Fruit fly (Drosophila melanogaster) whole organism, pupa: ENCODE results near the gene Bdbt.

Source experiments
- CG10348 ChIP-seq: fragments of 200-800 bp; sonication (Bioruptor generic); IDR thresholded peaks from 2 replicates; pipeline ENCODE4 v1.3.6; 2022; ENCODE audit warnings: missing biosample characterization, missing genetic modification characterization
- CG12605 ChIP-seq: fragments of 200-800 bp; sonication (Bioruptor generic); IDR thresholded peaks from 2 replicates; pipeline ENCODE4 v1.3.6; 2022; ENCODE audit warnings: missing biosample characterization, missing genetic modification characterization
- CG13204 ChIP-seq: fragments of 200-800 bp; sonication (Bioruptor generic); optimal IDR thresholded peaks from 2 replicates; lab custom pipeline; 2018; ENCODE audit warnings: missing biosample characterization, mild to moderate bottlenecking, missing genetic modification characterization, moderate library complexity
- CG14655 ChIP-seq: fragments of 200-800 bp; sonication (Bioruptor generic); optimal IDR thresholded peaks from 3 replicates; lab custom pipeline; 2017; ENCODE audit warnings: mild to moderate bottlenecking, missing biosample characterization, missing genetic modification reagents, missing genetic modification characterization
- CG15710 ChIP-seq: fragments of 200-800 bp; sonication (Bioruptor generic); optimal IDR thresholded peaks from 2 replicates; lab custom pipeline; 2018; ENCODE audit warnings: missing biosample characterization, mild to moderate bottlenecking, missing genetic modification characterization, moderate library complexity
- CG17806 ChIP-seq: fragments of 200-800 bp; sonication (Bioruptor generic); optimal IDR thresholded peaks from 2 replicates; lab custom pipeline; 2018; ENCODE audit warnings: missing biosample characterization, mild to moderate bottlenecking, missing genetic modification characterization, moderate library complexity
- CG32121 ChIP-seq: fragments of 200-800 bp; sonication (Bioruptor generic); IDR thresholded peaks from 2 replicates; pipeline ENCODE4 v1.3.6; 2022; ENCODE audit warnings: missing biosample characterization, missing genetic modification characterization
- CG34367 ChIP-seq: fragments of 200-800 bp; sonication (Bioruptor generic); optimal IDR thresholded peaks from 2 replicates; lab custom pipeline; 2018; ENCODE audit warnings: missing biosample characterization, mild to moderate bottlenecking, missing genetic modification characterization
- CG4496 ChIP-seq: fragments of 200-800 bp; sonication (Bioruptor generic); IDR thresholded peaks from 3 replicates; pipeline ENCODE4 v1.3.6; 2022; ENCODE audit warnings: missing biosample characterization, missing genetic modification characterization
- CG8159 ChIP-seq: fragments of 200-800 bp; sonication (Bioruptor generic); optimal IDR thresholded peaks from 3 replicates; lab custom pipeline; 2018; ENCODE audit warnings: missing biosample characterization, mild to moderate bottlenecking, missing genetic modification characterization, moderate library complexity
- CG8301 ChIP-seq: fragments of 200-800 bp; sonication (Bioruptor generic); optimal IDR thresholded peaks from 2 replicates; lab custom pipeline; 2018; ENCODE audit warnings: missing biosample characterization, mild to moderate bottlenecking, missing genetic modification characterization
- CG9948 ChIP-seq: fragments of 200-800 bp; sonication (Bioruptor generic); optimal IDR thresholded peaks from 2 replicates; lab custom pipeline; 2018; ENCODE audit warnings: missing biosample characterization, mild to moderate bottlenecking, missing genetic modification characterization, moderate library complexity
- D1 ChIP-seq: fragments of 200-800 bp; sonication (Bioruptor generic); optimal IDR thresholded peaks from 2 replicates; lab custom pipeline; 2018; ENCODE audit warnings: missing biosample characterization, mild to moderate bottlenecking, missing genetic modification characterization, moderate library complexity
- EcR ChIP-seq: fragments of 200-800 bp; sonication (Bioruptor generic); optimal IDR thresholded peaks from 3 replicates; lab custom pipeline; 2019; ENCODE audit warnings: missing biosample characterization, missing genetic modification characterization, mild to moderate bottlenecking, moderate library complexity, missing genetic modification reagents
- Ets98B ChIP-seq: fragments of 200-800 bp; sonication (Bioruptor generic); IDR thresholded peaks from 2 replicates; pipeline ENCODE4 v1.3.6; 2022; ENCODE audit warnings: missing biosample characterization, missing genetic modification characterization
- Pif1A ChIP-seq: fragments of 200-800 bp; sonication (Bioruptor generic); optimal IDR thresholded peaks from 3 replicates; lab custom pipeline; 2016; ENCODE audit warnings: missing biosample characterization, missing genetic modification characterization
- Pif1B ChIP-seq: fragments of 200-800 bp; sonication (Bioruptor generic); optimal IDR thresholded peaks from 3 replicates; lab custom pipeline; 2016; ENCODE audit warnings: missing biosample characterization, missing genetic modification characterization
- Snoo ChIP-seq: fragments of 200-800 bp; sonication (Bioruptor generic); optimal IDR thresholded peaks from 3 replicates; lab custom pipeline; 2017; ENCODE audit warnings: missing biosample characterization, mild to moderate bottlenecking, missing genetic modification characterization, inconsistent platforms
- fd96Ca ChIP-seq: fragments of 200-800 bp; sonication (Bioruptor generic); IDR thresholded peaks from 3 replicates; pipeline ENCODE4 v1.3.6; 2022; ENCODE audit warnings: missing biosample characterization, missing genetic modification characterization
- gl ChIP-seq: fragments of 200-800 bp; sonication (Bioruptor generic); optimal IDR thresholded peaks from 2 replicates; lab custom pipeline; 2018; ENCODE audit warnings: missing biosample characterization, mild to moderate bottlenecking, missing genetic modification characterization
- rn ChIP-seq: fragments of 200-800 bp; sonication (Bioruptor generic); IDR thresholded peaks from 2 replicates; pipeline ENCODE4 v1.3.6; 2022; ENCODE audit warnings: missing biosample characterization, missing genetic modification characterization

The Bdbt gene

DNA sequence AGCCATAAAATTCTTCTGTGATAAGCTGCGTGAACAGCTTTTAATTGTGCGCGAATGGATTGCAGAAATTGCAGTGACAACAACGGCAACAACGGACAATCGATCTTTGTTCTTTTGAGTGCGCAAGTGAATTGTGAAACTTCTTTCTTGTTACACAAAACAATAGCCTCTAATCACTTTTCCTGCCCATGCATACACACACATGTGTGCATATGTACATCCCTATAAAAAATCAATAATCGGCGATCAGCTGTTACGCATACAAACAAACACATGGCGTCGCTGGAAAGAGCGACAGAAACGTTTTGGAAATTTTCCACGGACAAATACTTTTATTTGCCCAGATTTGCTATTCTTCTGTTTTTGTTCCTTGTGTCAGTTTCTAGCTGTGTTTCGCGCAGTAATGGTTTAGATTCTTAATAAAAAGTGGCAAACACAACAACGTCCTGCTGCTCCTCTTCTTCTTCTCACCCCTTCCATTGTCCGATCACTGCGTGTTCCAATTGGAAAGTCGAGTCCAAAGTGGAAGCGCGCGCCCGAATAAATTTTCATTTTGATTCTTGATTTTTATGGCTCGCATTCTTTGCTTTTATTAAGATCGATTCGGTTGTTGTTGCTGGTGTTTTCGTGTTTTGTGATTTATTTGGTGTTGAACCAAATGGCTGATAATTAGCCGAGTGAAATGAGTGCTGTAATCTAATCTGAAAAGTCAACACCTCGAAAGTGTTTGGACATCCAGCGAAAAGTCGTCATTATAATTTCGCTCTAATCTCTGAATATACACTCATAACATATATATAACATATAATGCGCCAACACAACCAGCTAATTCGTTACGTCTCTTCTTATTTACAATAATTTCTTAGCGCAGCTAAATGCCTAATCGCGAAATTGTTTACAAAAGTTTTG lies 38.2 kb upstream of the Bdbt start:
- no peak for TF ChIP-seq CG14655
- no peak for TF ChIP-seq Snoo
- no peak for TF ChIP-seq CG8159 (tag; lab: Kevin White, UChicago)
- TF ChIP-seq EcR (GFP tag; lab: Kevin White, UChicago), result no peak
- no peak for TF ChIP-seq Pif1B (GFP tag; lab: Kevin White, UChicago)
- no peak for TF ChIP-seq CG4496 (GFP tag; lab: Robert Waterston, UW)
- TF ChIP-seq CG9948 (tag; lab: Kevin White, UChicago), result no peak
- TF ChIP-seq D1 (tag; lab: Kevin White, UChicago), result no peak
- TF ChIP-seq CG32121 (GFP tag; lab: Robert Waterston, UW), result no peak
- TF ChIP-seq CG13204 (GFP tag; lab: Kevin White, UChicago), result no peak
- TF ChIP-seq CG12605 (GFP tag; lab: Robert Waterston, UW), result no peak
- TF ChIP-seq Pif1A (GFP tag; lab: Kevin White, UChicago), result no peak
- TF ChIP-seq gl (tag; lab: Kevin White, UChicago), result no peak
- TF ChIP-seq, all 21 proteins: peak for 0

DNA sequence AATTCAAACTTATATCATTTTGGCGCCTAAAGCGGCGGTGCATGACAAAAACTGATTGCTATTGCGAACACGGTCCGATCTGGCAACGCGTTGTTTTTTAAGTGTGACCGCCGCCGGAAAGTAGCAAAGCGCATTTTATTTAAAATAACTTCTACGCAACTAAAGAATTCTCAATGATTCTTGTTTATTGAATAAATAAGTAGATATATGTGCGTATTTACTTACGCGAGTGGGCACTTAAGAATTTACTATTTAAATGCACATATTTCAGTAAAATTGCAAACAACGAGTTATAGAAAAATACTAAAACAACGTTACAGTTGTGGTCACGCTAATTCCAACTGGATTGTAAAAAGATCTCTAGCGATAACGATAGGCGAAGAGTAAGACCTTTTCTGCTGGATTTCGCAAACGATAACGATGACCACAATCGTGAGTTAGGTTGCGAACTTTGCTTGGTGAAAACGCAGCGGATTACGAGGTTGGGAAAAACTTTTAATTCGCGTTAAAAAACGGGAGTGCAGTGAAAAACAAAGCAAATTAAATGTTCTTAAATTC lies 37.4 kb upstream of the Bdbt start:
- peak; percentile 12 for TF ChIP-seq Pif1A (GFP tag; lab: Kevin White, UChicago)
- peak; percentile 27 for TF ChIP-seq Pif1B (GFP tag; lab: Kevin White, UChicago)
- TF ChIP-seq rn (GFP tag; lab: Robert Waterston, UW), result no peak

dm6 chr3R:21154130-21154529 lies 35.5 kb upstream of the Bdbt start:
- TF ChIP-seq CG9948 (tag; lab: Kevin White, UChicago) (no peak), CG8301 (tag; lab: Kevin White, UChicago) (no peak), CG32121 (GFP tag; lab: Robert Waterston, UW) (no peak), CG34367 (tag; lab: Kevin White, UChicago) (no peak), Pif1B (GFP tag; lab: Kevin White, UChicago) (no peak), fd96Ca (peak; percentile 33; the same call in 1 of the 3 replicates), CG17806 (tag; lab: Kevin White, UChicago) (no peak), CG4496 (GFP tag; lab: Robert Waterston, UW) (peak; percentile 51; the same call in 1 of the 3 replicates)
- TF ChIP-seq, all 21 proteins: peak for 2

dm6 chr3R:21152856-21153278 lies 34.2 kb upstream of the Bdbt start:
- peak; percentile 84 for TF ChIP-seq CG8301 (tag; lab: Kevin White, UChicago)
- TF ChIP-seq CG34367 (tag; lab: Kevin White, UChicago), result peak; percentile 75
- peak; percentile 83; the same call in 2 of the 3 replicates for TF ChIP-seq fd96Ca
- peak; percentile 63; the same call in 1 of the 2 replicates for TF ChIP-seq rn (GFP tag; lab: Robert Waterston, UW)
- TF ChIP-seq CG9948 (tag; lab: Kevin White, UChicago), result peak; percentile 54
- peak; percentile 95 for TF ChIP-seq CG12605 (GFP tag; lab: Robert Waterston, UW)
- peak; percentile 74; the same call in 1 of the 2 replicates for TF ChIP-seq CG32121 (GFP tag; lab: Robert Waterston, UW)
- peak; percentile 94 for TF ChIP-seq CG4496 (GFP tag; lab: Robert Waterston, UW)
- TF ChIP-seq Pif1A (GFP tag; lab: Kevin White, UChicago), result peak; percentile 91
- no peak for TF ChIP-seq D1 (tag; lab: Kevin White, UChicago)
- TF ChIP-seq CG10348 (GFP tag; lab: Robert Waterston, UW), result no peak
- peak; percentile 87 for TF ChIP-seq CG14655
- TF ChIP-seq CG17806 (tag; lab: Kevin White, UChicago), result peak; percentile 70
- TF ChIP-seq Pif1B (GFP tag; lab: Kevin White, UChicago), result peak; percentile 54
- TF ChIP-seq Snoo, result peak; percentile 89
- TF ChIP-seq EcR (GFP tag; lab: Kevin White, UChicago), result peak; percentile 58
- TF ChIP-seq CG13204 (GFP tag; lab: Kevin White, UChicago), result peak; percentile 90
- peak; percentile 74 for TF ChIP-seq CG8159 (tag; lab: Kevin White, UChicago)
- TF ChIP-seq gl (tag; lab: Kevin White, UChicago), result peak; percentile 92
- peak; percentile 97 for TF ChIP-seq Ets98B
- TF ChIP-seq CG15710 (tag; lab: Kevin White, UChicago), result peak; percentile 71

dm6 chr3R:21151090-21151870 lies 32.6 kb upstream of the Bdbt start:
- TF ChIP-seq gl (tag; lab: Kevin White, UChicago) (no peak), Pif1B (GFP tag; lab: Kevin White, UChicago) (no peak), CG32121 (GFP tag; lab: Robert Waterston, UW) (peak; percentile 75), rn (GFP tag; lab: Robert Waterston, UW) (no peak), CG34367 (tag; lab: Kevin White, UChicago) (no peak), CG13204 (GFP tag; lab: Kevin White, UChicago) (no peak), CG8159 (tag; lab: Kevin White, UChicago) (no peak), CG14655 (no peak), Ets98B (peak; percentile 31; the same call in 1 of the 2 replicates), D1 (tag; lab: Kevin White, UChicago) (no peak), CG15710 (tag; lab: Kevin White, UChicago) (no peak), CG8301 (tag; lab: Kevin White, UChicago) (no peak), fd96Ca (no peak), CG4496 (GFP tag; lab: Robert Waterston, UW) (peak; percentile 58), EcR (GFP tag; lab: Kevin White, UChicago) (no peak), Pif1A (GFP tag; lab: Kevin White, UChicago) (no peak), CG9948 (tag; lab: Kevin White, UChicago) (peak; percentile 20), Snoo (no peak), CG10348 (GFP tag; lab: Robert Waterston, UW) (no peak), CG17806 (tag; lab: Kevin White, UChicago) (no peak), CG12605 (GFP tag; lab: Robert Waterston, UW) (0 out of 2 replicates have a peak, but pooled peaks have one; percentile 28)
